Worm (Caenorhabditis elegans) whole organism, late embryonic: ENCODE measurements around the gene Y62H9A.15.

Experiments used
- C38D4.7 ChIP-seq: fragments of 200-800 bp; sonication (Bioruptor generic); optimal IDR thresholded peaks from 2 replicates; lab custom pipeline; 2018; ENCODE audit warnings: mild to moderate bottlenecking, missing genetic modification characterization, moderate library complexity, missing compliant biosample characterization
- F13H6.1 ChIP-seq: sonication (generic microtip); optimal IDR thresholded peaks from 2 replicates; lab custom pipeline; 2016; ENCODE audit warnings: missing genetic modification characterization, missing compliant biosample characterization
- K02D7.2 ChIP-seq: sonication (generic microtip); optimal IDR thresholded peaks from 2 replicates; lab custom pipeline; 2017; ENCODE audit warnings: mild to moderate bottlenecking, missing genetic modification characterization, missing compliant biosample characterization
- T23F11.4 ChIP-seq: fragments of 200-800 bp; sonication (Bioruptor generic); optimal IDR thresholded peaks from 2 replicates; lab custom pipeline; 2018; ENCODE audit warnings: mild to moderate bottlenecking, missing genetic modification characterization, missing compliant biosample characterization
- ahr-1 ChIP-seq: sonication (generic microtip); optimal IDR thresholded peaks from 2 replicates; lab custom pipeline; 2016; ENCODE audit warnings: missing genetic modification characterization, missing compliant biosample characterization
- ceh-14 ChIP-seq: sonication (generic microtip); optimal IDR thresholded peaks from 2 replicates; lab custom pipeline; 2016; ENCODE audit warnings: missing genotype, missing genetic modification characterization, missing compliant biosample characterization
- ceh-24 ChIP-seq: sonication (generic microtip); optimal IDR thresholded peaks from 2 replicates; lab custom pipeline; 2016; ENCODE audit warnings: mild to moderate bottlenecking, missing genetic modification characterization, missing compliant biosample characterization
- ceh-30 ChIP-seq: fragments of 150-350 bp; optimal IDR thresholded peaks from 2 replicates; lab custom pipeline; 2014; ENCODE audit warnings: missing biosample characterization, missing genetic modification characterization
- ceh-31 ChIP-seq: sonication (generic microtip); optimal IDR thresholded peaks from 2 replicates; lab custom pipeline; 2016; ENCODE audit warnings: missing genetic modification characterization, missing compliant biosample characterization
- ceh-34 ChIP-seq: sonication (generic microtip); optimal IDR thresholded peaks from 2 replicates; lab custom pipeline; 2016; ENCODE audit warnings: mild to moderate bottlenecking, missing genetic modification characterization, missing compliant biosample characterization
- ceh-45 ChIP-seq: fragments of 200-800 bp; sonication (Bioruptor generic); IDR thresholded peaks from 2 replicates; pipeline ENCODE4 v1.3.6; 2022; ENCODE audit warnings: missing genetic modification reagents, missing genetic modification characterization, missing compliant biosample characterization
- ceh-48 ChIP-seq: sonication (generic microtip); optimal IDR thresholded peaks from 2 replicates; lab custom pipeline; 2016; ENCODE audit warnings: missing genetic modification characterization, inconsistent platforms, missing compliant biosample characterization
- ceh-6 ChIP-seq: fragments of 200-800 bp; sonication (Bioruptor generic); optimal IDR thresholded peaks from 2 replicates; lab custom pipeline; 2018; ENCODE audit warnings: mild to moderate bottlenecking, missing genetic modification characterization, missing compliant biosample characterization
- ceh-9 ChIP-seq: sonication (generic microtip); optimal IDR thresholded peaks from 2 replicates; lab custom pipeline; 2016; ENCODE audit warnings: mild to moderate bottlenecking, missing genetic modification characterization, inconsistent platforms, missing compliant biosample characterization
- che-1 ChIP-seq: sonication (generic microtip); optimal IDR thresholded peaks from 2 replicates; lab custom pipeline; 2016; ENCODE audit warnings: mild to moderate bottlenecking, missing genetic modification characterization, missing compliant biosample characterization
- dmd-4 ChIP-seq: sonication (generic microtip); optimal IDR thresholded peaks from 2 replicates; lab custom pipeline; 2016; ENCODE audit warnings: borderline replicate concordance, missing genetic modification characterization, missing compliant biosample characterization
- elt-4 ChIP-seq: sonication (generic microtip); optimal IDR thresholded peaks from 2 replicates; lab custom pipeline; 2016; ENCODE audit warnings: missing genetic modification characterization, missing compliant biosample characterization
- ets-4 ChIP-seq: sonication (generic microtip); optimal IDR thresholded peaks from 2 replicates; lab custom pipeline; 2016; ENCODE audit warnings: missing genetic modification characterization, missing compliant biosample characterization
- eyg-1 ChIP-seq: sonication (generic microtip); optimal IDR thresholded peaks from 2 replicates; lab custom pipeline; 2016; ENCODE audit warnings: missing genotype, missing genetic modification characterization, missing compliant biosample characterization
- fax-1 ChIP-seq: sonication (generic microtip); optimal IDR thresholded peaks from 2 replicates; lab custom pipeline; 2016; ENCODE audit warnings: missing genotype, missing genetic modification characterization, missing compliant biosample characterization
- fkh-10 ChIP-seq: fragments of 150-350 bp; optimal IDR thresholded peaks from 2 replicates; lab custom pipeline; 2014; ENCODE audit warnings: missing biosample characterization, missing genetic modification reagents, missing genetic modification characterization
- fkh-6 ChIP-seq: sonication (generic microtip); optimal IDR thresholded peaks from 2 replicates; lab custom pipeline; 2016; ENCODE audit warnings: missing genetic modification characterization, missing compliant biosample characterization
- gmeb-2 ChIP-seq: sonication (generic microtip); optimal IDR thresholded peaks from 2 replicates; lab custom pipeline; 2016; ENCODE audit warnings: missing genetic modification characterization, inconsistent platforms, missing compliant biosample characterization
- hlh-6 ChIP-seq: sonication (generic microtip); optimal IDR thresholded peaks from 2 replicates; lab custom pipeline; 2016; ENCODE audit warnings: missing genotype, missing genetic modification characterization, missing compliant biosample characterization
- hlh-8 ChIP-seq: sonication (generic microtip); optimal IDR thresholded peaks from 2 replicates; lab custom pipeline; 2016; ENCODE audit warnings: missing genotype, missing genetic modification characterization, missing compliant biosample characterization
- lin-11 ChIP-seq: fragments of 200-800 bp; sonication (Bioruptor generic); optimal IDR thresholded peaks from 2 replicates; lab custom pipeline; 2018; ENCODE audit warnings: mild to moderate bottlenecking, missing genetic modification characterization, missing compliant biosample characterization
- mec-3 ChIP-seq: sonication (generic microtip); optimal IDR thresholded peaks from 2 replicates; lab custom pipeline; 2016; ENCODE audit warnings: borderline replicate concordance, missing genetic modification characterization, missing compliant biosample characterization
- nhr-11 ChIP-seq: fragments of 150-350 bp; optimal IDR thresholded peaks from 2 replicates; lab custom pipeline; 2014; ENCODE audit warnings: missing biosample characterization, missing genetic modification characterization
- pag-3 ChIP-seq: sonication (generic microtip); optimal IDR thresholded peaks from 2 replicates; lab custom pipeline; 2016; ENCODE audit warnings: missing compliant biosample characterization, missing genetic modification characterization, borderline replicate concordance
- pat-9 ChIP-seq: fragments of 200-800 bp; sonication (Bioruptor generic); optimal IDR thresholded peaks from 2 replicates; lab custom pipeline; 2018; ENCODE audit warnings: mild to moderate bottlenecking, missing genetic modification characterization, moderate library complexity, missing compliant biosample characterization
- pax-1 ChIP-seq: fragments of 150-350 bp; optimal IDR thresholded peaks from 2 replicates; lab custom pipeline; 2014; ENCODE audit warnings: missing biosample characterization, missing genetic modification characterization
- pha-2 ChIP-seq: sonication (generic microtip); optimal IDR thresholded peaks from 2 replicates; lab custom pipeline; 2017; ENCODE audit warnings: mild to moderate bottlenecking, missing genetic modification characterization, missing compliant biosample characterization
- pha-4 ChIP-seq: fragments of 150-350 bp; optimal IDR thresholded peaks from 2 replicates; lab custom pipeline; 2018; ENCODE audit warnings: missing biosample characterization, missing genetic modification reagents, missing genetic modification characterization
- pqm-1 ChIP-seq: sonication (generic microtip); optimal IDR thresholded peaks from 2 replicates; lab custom pipeline; 2016; ENCODE audit warnings: missing genetic modification characterization, missing compliant biosample characterization
- rnt-1 ChIP-seq: sonication (generic microtip); optimal IDR thresholded peaks from 2 replicates; lab custom pipeline; 2016; ENCODE audit warnings: missing genetic modification characterization, missing compliant biosample characterization
- sdc-2 ChIP-seq: sonication (generic microtip); optimal IDR thresholded peaks from 2 replicates; lab custom pipeline; 2016; ENCODE audit warnings: missing genotype, missing genetic modification characterization, missing compliant biosample characterization
- tbx-2 ChIP-seq: sonication (generic microtip); optimal IDR thresholded peaks from 2 replicates; lab custom pipeline; 2016; ENCODE audit warnings: missing genetic modification characterization, missing compliant biosample characterization
- ttx-3 ChIP-seq: sonication (generic microtip); optimal IDR thresholded peaks from 2 replicates; lab custom pipeline; 2016; ENCODE audit warnings: missing genetic modification reagents, missing genetic modification characterization, missing compliant biosample characterization
- unc-42 ChIP-seq: sonication (generic microtip); optimal IDR thresholded peaks from 2 replicates; lab custom pipeline; 2016; ENCODE audit warnings: missing genotype, missing genetic modification characterization, missing compliant biosample characterization
- unc-86 ChIP-seq: sonication (generic microtip); optimal IDR thresholded peaks from 2 replicates; lab custom pipeline; 2016; ENCODE audit warnings: missing genetic modification characterization, missing compliant biosample characterization
- zip-5 ChIP-seq: sonication (generic microtip); optimal IDR thresholded peaks from 2 replicates; lab custom pipeline; 2016; ENCODE audit warnings: missing genetic modification characterization, missing compliant biosample characterization
- ztf-16 ChIP-seq: sonication (generic microtip); optimal IDR thresholded peaks from 2 replicates; lab custom pipeline; 2017; ENCODE audit warnings: missing genetic modification characterization, missing compliant biosample characterization

Gene Y62H9A.15

ce11 chrX:11948184-11948894 lies 38.4 kb upstream of the Y62H9A.15 start, which contains the start of gene lsd-1:
TSS of gene lsd-1 (plus strand) at chrX:11948844.
- peak; percentile 24 for TF ChIP-seq sdc-2
- no peak for TF ChIP-seq K02D7.2
- no peak for TF ChIP-seq elt-4
- TF ChIP-seq fkh-6 (tag; lab: Kevin White, UChicago), result no peak
- TF ChIP-seq ceh-24 (tag; lab: Kevin White, UChicago), result no peak
- TF ChIP-seq nhr-11, result no peak

- TF ChIP-seq ceh-6 (GFP tag; lab: Kevin White, UChicago), result no peak
- peak; percentile 3 for TF ChIP-seq unc-42 (tag; lab: Kevin White, UChicago)
- TF ChIP-seq sdc-2, result peak; percentile 71
- TF ChIP-seq lin-11 (tag; lab: Kevin White, UChicago), result no peak
- TF ChIP-seq che-1, result no peak
- no peak for TF ChIP-seq ets-4
- peak; percentile 1 for TF ChIP-seq tbx-2 (tag; lab: Kevin White, UChicago)
- peak; percentile 84 for TF ChIP-seq ceh-48 (tag; lab: Kevin White, UChicago)
- TF ChIP-seq ceh-31, result peak; percentile 37
- peak; percentile 30 for TF ChIP-seq rnt-1 (tag; lab: Kevin White, UChicago)
- TF ChIP-seq C38D4.7 (GFP tag; lab: Kevin White, UChicago), result no peak
- no peak for TF ChIP-seq ceh-14 (tag; lab: Kevin White, UChicago)
- TF ChIP-seq, all 69 proteins: peak for 6
These were observed 37.0 kb upstream of the Y62H9A.15 start, which contains the start of gene nfya-1 for ce11 chrX:11946788-11947463. TSS of gene nfya-1 (minus strand) at chrX:11946838.

DNA sequence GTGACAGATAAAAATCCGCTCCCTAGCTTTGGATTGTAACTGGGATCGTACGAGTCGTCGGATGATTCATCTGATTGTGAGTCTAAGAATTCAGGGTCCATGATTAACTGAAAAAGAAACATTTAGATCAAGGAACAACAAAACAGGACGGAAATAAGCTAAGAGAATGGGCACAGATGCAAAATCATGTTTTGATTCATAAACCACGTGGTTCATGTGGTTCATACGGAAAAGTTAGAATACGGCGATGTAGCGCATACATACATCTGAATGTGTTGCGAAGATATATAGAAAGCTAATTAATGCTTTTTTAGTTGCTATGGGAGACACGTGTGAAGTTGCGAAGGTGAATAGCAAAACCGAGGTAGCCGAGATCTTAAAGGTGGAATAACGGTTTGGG lies 32.0 kb upstream of the Y62H9A.15 start, which contains the start of gene F55G7.3:
Gene F55G7.3 (minus strand): TSS at position 101 of the 400 bp plus-strand sequence.
- TF ChIP-seq pha-4 (tag; lab: Kevin White, UChicago), result no peak
- no peak for TF ChIP-seq hlh-6 (tag; lab: Kevin White, UChicago)
- no peak for TF ChIP-seq gmeb-2 (tag; lab: Kevin White, UChicago)
- no peak for TF ChIP-seq mec-3 (tag; lab: Kevin White, UChicago)
- no peak for TF ChIP-seq F13H6.1 (tag; lab: Kevin White, UChicago)
- no peak for TF ChIP-seq ceh-30 (tag; lab: Kevin White, UChicago)
- no peak for TF ChIP-seq dmd-4 (tag; lab: Kevin White, UChicago)
- TF ChIP-seq unc-86 (tag; lab: Kevin White, UChicago), result no peak
- no peak for TF ChIP-seq eyg-1
- TF ChIP-seq ceh-9 (tag; lab: Kevin White, UChicago), result no peak
- no peak for TF ChIP-seq ceh-6 (GFP tag; lab: Kevin White, UChicago)
- no peak for TF ChIP-seq ztf-16 (tag; lab: Kevin White, UChicago)
- no peak for TF ChIP-seq unc-42 (tag; lab: Kevin White, UChicago)
- TF ChIP-seq pag-3 (tag; lab: Kevin White, UChicago), result no peak
- no peak for TF ChIP-seq pax-1 (tag; lab: Kevin White, UChicago)
- no peak for TF ChIP-seq T23F11.4 (GFP tag; lab: Kevin White, UChicago)
- TF ChIP-seq ceh-31, result no peak
- no peak for TF ChIP-seq ceh-45 (GFP tag; lab: Robert Waterston, UW)

ce11 chrX:11938826-11939225 lies 28.9 kb upstream of the Y62H9A.15 start, which contains the start of gene F55G7.5:
TSS of gene F55G7.5 (minus strand) at chrX:11938926.
- TF ChIP-seq hlh-8 (tag; lab: Kevin White, UChicago) (no peak), pat-9 (tag; lab: Kevin White, UChicago) (no peak), ets-4 (no peak), ceh-34 (tag; lab: Kevin White, UChicago) (no peak), ttx-3 (tag; lab: Kevin White, UChicago) (no peak), zip-5 (tag; lab: Kevin White, UChicago) (no peak), fax-1 (tag; lab: Kevin White, UChicago) (no peak), fkh-10 (no peak), ahr-1 (tag; lab: Kevin White, UChicago) (no peak), gmeb-2 (tag; lab: Kevin White, UChicago) (no peak), pqm-1 (tag; lab: Kevin White, UChicago) (no peak), pha-2 (no peak), che-1 (no peak)
